Fruit fly (Drosophila melanogaster): ENCODE data around the gene Gr10b.
A peak's percentile ranks its signal among the peaks of the same experiment; 100 is the strongest.

The Gr10b gene

DNA sequence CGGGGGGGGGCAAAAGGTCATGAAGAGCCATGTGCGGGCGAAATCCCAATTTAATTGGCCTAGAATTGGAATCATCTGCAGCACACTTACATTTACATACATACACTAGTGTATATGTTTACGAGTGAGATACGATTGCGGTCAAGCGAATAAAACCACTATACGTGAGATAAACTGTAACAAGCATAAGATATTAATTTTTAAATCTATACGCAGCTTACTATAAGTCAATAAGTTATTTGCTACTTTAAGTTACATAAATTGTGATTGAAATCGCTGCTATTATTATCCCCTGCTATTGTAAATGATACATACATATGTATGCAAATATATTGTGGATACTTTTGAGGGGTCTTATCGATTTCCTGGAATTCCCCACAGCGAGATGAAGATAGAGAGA, 33.9 kb downstream of the Gr10b start (continued):
- TF ChIP-seq trem (tag; optimal IDR thresholded peaks at IDR 0.05) (no peak), MESR4 (GFP tag; optimal IDR thresholded peaks at IDR 0.05) (no peak), CG15269 (tag; optimal IDR thresholded peaks at IDR 0.05) (peak; percentile 68), trh (GFP tag; optimal IDR thresholded peaks at IDR 0.05) (no peak), CG6175 (GFP tag; IDR thresholded peaks at IDR 0.05) (no peak), Hr51 (GFP tag; optimal IDR thresholded peaks at IDR 0.05) (peak in 1 of 2 experiments; percentile 58), CG11085 (GFP tag; IDR thresholded peaks at IDR 0.05) (no peak), sug (tag; optimal IDR thresholded peaks at IDR 0.05) (peak; percentile 40), CG2875 (GFP tag; optimal IDR thresholded peaks at IDR 0.05) (peak; percentile 3), ATbp (GFP tag; optimal IDR thresholded peaks at IDR 0.05) (peak; percentile 23), CG8944 (GFP tag; optimal IDR thresholded peaks at IDR 0.05) (no peak), CG9876 (GFP tag; optimal IDR thresholded peaks at IDR 0.05) (no peak), CG3847 (GFP tag; IDR thresholded peaks at IDR 0.05) (peak; percentile 41), odd (GFP tag; optimal IDR thresholded peaks at IDR 0.05) (no peak), CG4404 (GFP tag; IDR thresholded peaks at IDR 0.05) (no peak), CHES-1-like (GFP tag; optimal IDR thresholded peaks at IDR 0.05) (no peak), CG13894 (tag; optimal IDR thresholded peaks at IDR 0.05) (peak; percentile 54), CG6791 (GFP tag; IDR thresholded peaks at IDR 0.05; ENCODE audit: partially characterized antibody) (no peak), ase (GFP tag; IDR thresholded peaks at IDR 0.05) (no peak), pnt (GFP tag; optimal IDR thresholded peaks at IDR 0.05) (no peak), Neu2 (GFP tag; optimal IDR thresholded peaks at IDR 0.05; ENCODE audit: borderline replicate concordance) (no peak), Adf1 (GFP tag; IDR thresholded peaks at IDR 0.05) (no peak), Atf6 (GFP tag; IDR thresholded peaks at IDR 0.05) (peak; percentile 55), B-H2 (GFP tag; optimal IDR thresholded peaks at IDR 0.05) (peak; percentile 62), fd102C (GFP tag; optimal IDR thresholded peaks at IDR 0.05) (no peak), CG12299 (tag; optimal IDR thresholded peaks at IDR 0.05) (no peak), gcm (GFP tag; optimal IDR thresholded peaks at IDR 0.05) (no peak), BtbVII (GFP tag; optimal IDR thresholded peaks at IDR 0.05) (no peak), CG2678 (tag; optimal IDR thresholded peaks at IDR 0.05) (peak; percentile 72), lab (GFP tag; optimal IDR thresholded peaks at IDR 0.05) (peak; percentile 70), Ets65A (GFP tag) (peak; percentile 47), D19A (tag; optimal IDR thresholded peaks at IDR 0.05) (peak; percentile 4), CG10654 (GFP tag; optimal IDR thresholded peaks at IDR 0.05) (no peak), Rx (GFP tag; IDR thresholded peaks at IDR 0.05) (no peak), CG4360 (GFP tag; IDR thresholded peaks at IDR 0.05) (no peak), CG12219 (GFP tag; optimal IDR thresholded peaks at IDR 0.05) (peak; percentile 19), CG2129 (GFP tag; IDR thresholded peaks at IDR 0.05; ENCODE audit: partially characterized antibody) (no peak), CG5180 (GFP tag; optimal IDR thresholded peaks at IDR 0.05) (no peak), CG11247 (GFP tag; IDR thresholded peaks at IDR 0.05) (no peak), CG30403 (GFP tag; optimal IDR thresholded peaks at IDR 0.05) (no peak), Sin3A (optimal IDR thresholded peaks at IDR 0.05) (no peak), Nf-YC (tag; optimal IDR thresholded peaks at IDR 0.05) (peak; percentile 52), CG11456 (GFP tag; IDR thresholded peaks at IDR 0.05) (0 out of 3 replicates have a peak, but pooled peaks have one; percentile 50), sr (GFP tag; IDR thresholded peaks at IDR 0.05) (peak; percentile 16; the same call in 1 of the 3 replicates), zen2 (GFP tag; IDR thresholded peaks at IDR 0.05; ENCODE audit: partially characterized antibody) (no peak), rib (GFP tag; IDR thresholded peaks at IDR 0.05) (no peak), CG5245 (GFP tag; optimal IDR thresholded peaks at IDR 0.05) (no peak), nau (GFP tag; optimal IDR thresholded peaks at IDR 0.05) (no peak), CG12659 (GFP tag; optimal IDR thresholded peaks at IDR 0.05) (no peak), CG31388 (GFP tag; optimal IDR thresholded peaks at IDR 0.05) (no peak), Aef1 (GFP tag; IDR thresholded peaks at IDR 0.05) (peak; percentile 40; the same call in 1 of the 3 replicates)
